Worm (Caenorhabditis elegans): Measurements from ENCODE around the gene F13H8.1.

F13H8.1 gene

ce11 chrII:6248503-6248902 is 34.7 kb upstream of the F13H8.1 start (continued):
- TF ChIP-seq lsl-1 (GFP tag; optimal IDR thresholded peaks at IDR 0.05): peak; percentile 43
- TF ChIP-seq xnd-1 (tag; optimal IDR thresholded peaks at IDR 0.05): no peak
- TF ChIP-seq tlf-1 (GFP tag; optimal IDR thresholded peaks at IDR 0.05): peak; percentile 1
- TF ChIP-seq mel-28 (tag; optimal IDR thresholded peaks at IDR 0.05; ENCODE audit: borderline replicate concordance): no peak
- TF ChIP-seq lin-26 (GFP tag; IDR thresholded peaks at IDR 0.05): peak; percentile 80
- no peak for TF ChIP-seq somi-1 (GFP tag; optimal IDR thresholded peaks at IDR 0.05)
- no peak for TF ChIP-seq sdz-38 (tag; optimal IDR thresholded peaks at IDR 0.05)
- TF ChIP-seq B0019.2 (GFP tag; conservative IDR thresholded peaks at IDR 0.05): peak; percentile 36; the same call in 1 of the 2 replicates
- TF ChIP-seq madf-10 (tag; optimal IDR thresholded peaks at IDR 0.05): peak; percentile 37
- TF ChIP-seq nfya-2 (GFP tag; IDR thresholded peaks at IDR 0.05): no peak
- TF ChIP-seq die-1 (tag; optimal IDR thresholded peaks at IDR 0.05): peak; percentile 70
- no peak for TF ChIP-seq lag-1 (GFP tag; IDR thresholded peaks at IDR 0.05)
- peak; percentile 92 for TF ChIP-seq tbp1 (GFP tag; optimal IDR thresholded peaks at IDR 0.05)
- TF ChIP-seq let-607 (tag; optimal IDR thresholded peaks at IDR 0.05): peak in 1 of 2 experiments; percentile 14
- TF ChIP-seq unc-62 (GFP tag; optimal IDR thresholded peaks at IDR 0.05): no peak
- TF ChIP-seq efl-1 (GFP tag; optimal IDR thresholded peaks at IDR 0.05): no peak
- TF ChIP-seq ceh-27 (GFP tag; optimal IDR thresholded peaks at IDR 0.05): peak; percentile 35
- peak; percentile 68 for TF ChIP-seq attf-5 (GFP tag; optimal IDR thresholded peaks at IDR 0.05)
- peak; percentile 71 for TF ChIP-seq repo-1 (tag; optimal IDR thresholded peaks at IDR 0.05)
- TF ChIP-seq dox-1 (GFP tag; IDR thresholded peaks at IDR 0.05): peak; percentile 73
- no peak for TF ChIP-seq snpc-1.1 (tag; optimal IDR thresholded peaks at IDR 0.05; ENCODE audit: insufficient read depth)
- peak; percentile 17; the same call in 1 of the 2 replicates for TF ChIP-seq egrh-3 (GFP tag; IDR thresholded peaks at IDR 0.05)
- TF ChIP-seq ZK185.1 (tag; optimal IDR thresholded peaks at IDR 0.05; ENCODE audit: poor library complexity, severe bottlenecking): peak; percentile 76
- peak; percentile 47 to 49 for TF ChIP-seq rec-8 (tag; optimal IDR thresholded peaks at IDR 0.05)
- TF ChIP-seq ama-1 (optimal IDR thresholded peaks at IDR 0.05): no peak
- TF ChIP-seq ama-1 (GFP tag; optimal IDR thresholded peaks at IDR 0.05): peak; percentile 66 to 71
- TF ChIP-seq aptf-2 (GFP tag; conservative IDR thresholded peaks at IDR 0.05): no peak
- no peak for TF ChIP-seq hlh-26 (GFP tag; conservative IDR thresholded peaks at IDR 0.05)
- TF ChIP-seq F39B2.1 (GFP tag; IDR thresholded peaks at IDR 0.05): no peak
- peak; percentile 51; the same call in 1 of the 2 replicates for TF ChIP-seq rcor-1 (GFP tag; IDR thresholded peaks at IDR 0.05)
- peak; percentile 41; the same call in 1 of the 2 replicates for TF ChIP-seq D2030.7 (GFP tag; IDR thresholded peaks at IDR 0.05)
- no peak for TF ChIP-seq lin-40 (tag; optimal IDR thresholded peaks at IDR 0.05)
- TF ChIP-seq F52B5.7 (tag; optimal IDR thresholded peaks at IDR 0.05): peak; percentile 17
- no peak for TF ChIP-seq him-1 (tag; optimal IDR thresholded peaks at IDR 0.05)
- peak; percentile 55 for TF ChIP-seq madf-6 (GFP tag; IDR thresholded peaks at IDR 0.05)
- no peak for TF ChIP-seq ztf-25 (GFP tag; IDR thresholded peaks at IDR 0.05)
- no peak for TF ChIP-seq nhr-27 (tag; optimal IDR thresholded peaks at IDR 0.05)
- no peak for TF ChIP-seq Y53F4B.3 (GFP tag; IDR thresholded peaks at IDR 0.05)
- TF ChIP-seq sptf-2 (GFP tag; optimal IDR thresholded peaks at IDR 0.05): peak; percentile 27
- TF ChIP-seq F55B11.4 (tag; optimal IDR thresholded peaks at IDR 0.05; ENCODE audit: borderline replicate concordance, insufficient read depth): no peak
- TF ChIP-seq athp-1 (tag; optimal IDR thresholded peaks at IDR 0.05): peak; percentile 61
- TF ChIP-seq attf-6 (GFP tag; IDR thresholded peaks at IDR 0.05): no peak
- TF ChIP-seq ztf-6 (GFP tag; IDR thresholded peaks at IDR 0.05): no peak
- no peak for TF ChIP-seq egl-18 (GFP tag; IDR thresholded peaks at IDR 0.05)
- no peak for TF ChIP-seq dpff-1 (tag; optimal IDR thresholded peaks at IDR 0.05)
- TF ChIP-seq hmg-20 (GFP tag; IDR thresholded peaks at IDR 0.05): no peak
- TF ChIP-seq F57A8.1 (GFP tag; optimal IDR thresholded peaks at IDR 0.05): no peak
- no peak for TF ChIP-seq K12H6.12 (tag; optimal IDR thresholded peaks at IDR 0.05)
